Worm (Caenorhabditis elegans) whole organism, L3 larva: Measurements from ENCODE around the gene gei-4.

Experiments
- R02D3.7 ChIP-seq: fragments of 150-350 bp; optimal IDR thresholded peaks from 2 replicates; lab custom pipeline; 2014; ENCODE audit warnings: missing biosample characterization, missing genetic modification characterization
- ZK546.5 ChIP-seq: sonication (generic microtip); optimal IDR thresholded peaks from 2 replicates; lab custom pipeline; 2017; ENCODE audit warnings: missing biosample characterization, missing genetic modification characterization
- ama-1 ChIP-seq: fragments of 150-350 bp; optimal IDR thresholded peaks from 2 replicates; lab custom pipeline; 2018
- ceh-16 ChIP-seq: sonication (generic microtip); optimal IDR thresholded peaks from 2 replicates; lab custom pipeline; 2017; ENCODE audit warnings: missing biosample characterization, missing genetic modification characterization
- ceh-28 ChIP-seq: fragments of 150-350 bp; optimal IDR thresholded peaks from 2 replicates; lab custom pipeline; 2014; ENCODE audit warnings: missing biosample characterization, missing genetic modification reagents, missing genetic modification characterization
- ceh-82 ChIP-seq: fragments of 150-350 bp; optimal IDR thresholded peaks from 2 replicates; lab custom pipeline; 2014; ENCODE audit warnings: missing biosample characterization, missing genetic modification characterization
- ceh-9 ChIP-seq: sonication (generic microtip); optimal IDR thresholded peaks from 2 replicates; lab custom pipeline; 2018; ENCODE audit warnings: missing biosample characterization, missing genetic modification characterization
- egl-27 ChIP-seq: sonication (generic microtip); optimal IDR thresholded peaks from 4 replicates; lab custom pipeline; 2017; ENCODE audit warnings: missing biosample characterization, missing genetic modification reagents, missing genetic modification characterization
- egl-5 ChIP-seq: fragments of 150-350 bp; optimal IDR thresholded peaks from 2 replicates; lab custom pipeline; 2017; ENCODE audit warnings: missing biosample characterization, missing genetic modification reagents, missing genetic modification characterization, inconsistent platforms
- elt-1 ChIP-seq: fragments of 150-350 bp; optimal IDR thresholded peaks from 2 replicates; lab custom pipeline; 2014; ENCODE audit warnings: missing biosample characterization, missing genetic modification characterization
- elt-2 ChIP-seq: sonication (generic microtip); optimal IDR thresholded peaks from 2 replicates; lab custom pipeline; 2016; ENCODE audit warnings: missing genetic modification reagents, mild to moderate bottlenecking, missing genetic modification characterization, missing compliant biosample characterization
- elt-3 ChIP-seq, 3 experiments: fragments of 150-350 bp in 1 of 3; sonication (generic microtip) in 2 of 3; optimal IDR thresholded peaks; 2 replicates in 2 of 3; 4 replicates in 1 of 3; lab custom pipeline; 2014 to 2017; ENCODE audit warnings: missing biosample characterization in 3 of 3, missing genetic modification characterization in 3 of 3
- eor-1 ChIP-seq, 2 experiments: fragments of 150-350 bp; optimal IDR thresholded peaks; 2 replicates each; lab custom pipeline; 2014 to 2018; ENCODE audit warnings: missing biosample characterization in 2 of 2, missing genetic modification characterization in 2 of 2
- fkh-10 ChIP-seq: sonication (generic microtip); optimal IDR thresholded peaks from 2 replicates; lab custom pipeline; 2017; ENCODE audit warnings: missing biosample characterization, missing genetic modification reagents, missing genetic modification characterization
- fkh-2 ChIP-seq: fragments of 150-350 bp; optimal IDR thresholded peaks from 2 replicates; lab custom pipeline; 2014; ENCODE audit warnings: missing biosample characterization, missing genetic modification reagents, missing genetic modification characterization
- fos-1 ChIP-seq: fragments of 150-350 bp; optimal IDR thresholded peaks from 2 replicates; lab custom pipeline; 2014; ENCODE audit warnings: missing biosample characterization, missing genetic modification characterization
- hmg-11 ChIP-seq: sonication (generic microtip); optimal IDR thresholded peaks from 2 replicates; lab custom pipeline; 2016; ENCODE audit warnings: missing genetic modification characterization, missing compliant biosample characterization
- jun-1 ChIP-seq: fragments of 150-350 bp; optimal IDR thresholded peaks from 2 replicates; lab custom pipeline; 2014; ENCODE audit warnings: missing biosample characterization, missing genetic modification reagents, missing genetic modification characterization
- lin-15B ChIP-seq: fragments of 150-350 bp; optimal IDR thresholded peaks from 2 replicates; lab custom pipeline; 2014; ENCODE audit warnings: missing biosample characterization, missing genetic modification characterization
- lin-39 ChIP-seq: fragments of 150-350 bp; optimal IDR thresholded peaks from 2 replicates; lab custom pipeline; 2018; ENCODE audit warnings: missing biosample characterization, missing genetic modification reagents, missing genetic modification characterization
- lsy-12 ChIP-seq: sonication (generic microtip); optimal IDR thresholded peaks from 2 replicates; lab custom pipeline; 2016; ENCODE audit warnings: mild to moderate bottlenecking, missing genetic modification characterization, missing compliant biosample characterization
- mdl-1 ChIP-seq: fragments of 150-350 bp; optimal IDR thresholded peaks from 2 replicates; lab custom pipeline; 2014; ENCODE audit warnings: missing biosample characterization, missing genetic modification characterization
- mml-1 ChIP-seq: fragments of 150-350 bp; sonication (generic microtip); optimal IDR thresholded peaks from 3 replicates; lab custom pipeline; 2014; ENCODE audit warnings: missing biosample characterization, missing genetic modification characterization
- nfya-1 ChIP-seq: sonication (generic microtip); optimal IDR thresholded peaks from 2 replicates; lab custom pipeline; 2017; ENCODE audit warnings: missing genetic modification characterization, mild to moderate bottlenecking, missing compliant biosample characterization, antibody characterized with exemption, moderate library complexity; ENCODE audit not compliant: insufficient read depth
- nhr-11 ChIP-seq: fragments of 150-350 bp; optimal IDR thresholded peaks from 2 replicates; lab custom pipeline; 2014; ENCODE audit warnings: missing biosample characterization, missing genetic modification characterization
- nhr-12 ChIP-seq: fragments of 150-350 bp; optimal IDR thresholded peaks from 2 replicates; lab custom pipeline; 2014; ENCODE audit warnings: missing biosample characterization, missing genetic modification characterization
- nhr-23 ChIP-seq: fragments of 150-350 bp; optimal IDR thresholded peaks from 2 replicates; lab custom pipeline; 2014; ENCODE audit warnings: missing biosample characterization, missing genetic modification reagents, missing genetic modification characterization
- nhr-237 ChIP-seq: fragments of 150-350 bp; optimal IDR thresholded peaks from 2 replicates; lab custom pipeline; 2014; ENCODE audit warnings: missing biosample characterization, missing genetic modification characterization
- nhr-25 ChIP-seq: sonication (generic microtip); optimal IDR thresholded peaks from 2 replicates; lab custom pipeline; 2017; ENCODE audit warnings: missing biosample characterization, missing genetic modification characterization
- nhr-28 ChIP-seq: fragments of 150-350 bp; optimal IDR thresholded peaks from 2 replicates; lab custom pipeline; 2014; ENCODE audit warnings: missing biosample characterization, missing genetic modification characterization
- nhr-43 ChIP-seq: sonication (generic microtip); optimal IDR thresholded peaks from 2 replicates; lab custom pipeline; 2016; ENCODE audit warnings: mild to moderate bottlenecking, missing genetic modification characterization, missing compliant biosample characterization; ENCODE audit not compliant: poor library complexity, severe bottlenecking
- nhr-76 ChIP-seq: fragments of 150-350 bp; sonication (generic microtip); optimal IDR thresholded peaks from 5 replicates; lab custom pipeline; 2014; ENCODE audit warnings: missing biosample characterization, missing genetic modification characterization
- nhr-77 ChIP-seq: fragments of 150-350 bp; optimal IDR thresholded peaks from 2 replicates; lab custom pipeline; 2014; ENCODE audit warnings: missing biosample characterization, missing genetic modification characterization
- pha-4 ChIP-seq: fragments of 150-350 bp; optimal IDR thresholded peaks from 2 replicates; lab custom pipeline; 2014; ENCODE audit warnings: missing biosample characterization, missing genetic modification reagents, missing genetic modification characterization
- pqm-1 ChIP-seq: fragments of 150-350 bp; optimal IDR thresholded peaks from 2 replicates; lab custom pipeline; 2017; ENCODE audit warnings: missing biosample characterization, missing genetic modification characterization, inconsistent platforms
- sea-2 ChIP-seq: fragments of 150-350 bp; sonication (generic microtip); optimal IDR thresholded peaks from 4 replicates; lab custom pipeline; 2014; ENCODE audit warnings: missing biosample characterization, missing genetic modification reagents, missing genetic modification characterization
- snpc-4 ChIP-seq: fragments of 150-350 bp; optimal IDR thresholded peaks from 2 replicates; lab custom pipeline; 2014; ENCODE audit warnings: missing biosample characterization, missing genetic modification characterization
- tbx-2 ChIP-seq: sonication (generic microtip); optimal IDR thresholded peaks from 2 replicates; lab custom pipeline; 2016; ENCODE audit warnings: mild to moderate bottlenecking, missing genetic modification characterization, missing compliant biosample characterization
- unc-39 ChIP-seq: sonication (generic microtip); optimal IDR thresholded peaks from 4 replicates; lab custom pipeline; 2017; ENCODE audit warnings: missing biosample characterization, missing genetic modification characterization
- unc-62 ChIP-seq: fragments of 150-350 bp; sonication (generic microtip); optimal IDR thresholded peaks from 4 replicates; lab custom pipeline; 2014; ENCODE audit warnings: missing biosample characterization, missing genetic modification reagents, missing genetic modification characterization
- zag-1 ChIP-seq: fragments of 150-350 bp; optimal IDR thresholded peaks from 2 replicates; lab custom pipeline; 2014; ENCODE audit warnings: missing biosample characterization, missing genetic modification characterization
- ztf-11 ChIP-seq: fragments of 150-350 bp; optimal IDR thresholded peaks from 2 replicates; lab custom pipeline; 2014; ENCODE audit warnings: missing biosample characterization, missing genetic modification characterization

The gei-4 gene

ce11 chrIII:354545-355460 is at the start of gene gei-4:
gei-4 (minus strand) TSS chrIII:354800.
- TF ChIP-seq fkh-2 (tag; lab: Kevin White, UChicago) (peak; percentile 53), nhr-12 (no peak), lsy-12 (peak; percentile 83), elt-1 (tag; lab: Kevin White, UChicago) (peak; percentile 57), elt-3 (tag; optimal IDR thresholded peaks at IDR 0.05; lab: Kevin White, UChicago) (no peak), lin-39 (tag; lab: Kevin White, UChicago) (peak; percentile 78), fos-1 (tag; lab: Kevin White, UChicago) (no peak), mml-1 (tag; lab: Kevin White, UChicago) (no peak), R02D3.7 (tag; lab: Kevin White, UChicago) (peak; percentile 48), snpc-4 (tag; lab: Kevin White, UChicago) (peak; percentile 47), ceh-82 (tag; lab: Kevin White, UChicago) (peak; percentile 13), nhr-23 (peak; percentile 79), nhr-43 (tag; lab: Kevin White, UChicago) (peak; percentile 74), ceh-28 (tag; lab: Kevin White, UChicago) (peak; percentile 97), hmg-11 (tag; lab: Kevin White, UChicago) (peak; percentile 100), egl-5 (peak; percentile 82), jun-1 (tag; lab: Kevin White, UChicago) (peak; percentile 82), tbx-2 (tag; lab: Kevin White, UChicago) (peak; percentile 67), nhr-11 (tag; lab: Kevin White, UChicago) (peak; percentile 59), ZK546.5 (tag; lab: Kevin White, UChicago) (no peak), ceh-16 (tag; lab: Kevin White, UChicago) (no peak), ceh-9 (tag; lab: Kevin White, UChicago) (no peak), fkh-10 (peak; percentile 50), zag-1 (tag; lab: Kevin White, UChicago) (no peak), nfya-1 (tag; lab: Kevin White, UChicago) (peak; percentile 80), lin-15B (tag; lab: Kevin White, UChicago) (peak; percentile 57), nhr-237 (tag; lab: Kevin White, UChicago) (no peak), pha-4 (tag; lab: Kevin White, UChicago) (peak; percentile 22), eor-1 (tag; optimal IDR thresholded peaks at IDR 0.05; lab: Kevin White, UChicago) (peak; percentile 61 to 67), nhr-76 (no peak), ztf-11 (tag; lab: Kevin White, UChicago) (no peak), nhr-28 (tag; lab: Kevin White, UChicago) (no peak), ama-1 (lab: Kevin White, UChicago) (peak; percentile 49), sea-2 (GFP tag; lab: Kevin White, UChicago) (no peak), nhr-25 (peak; percentile 85), unc-62 (GFP tag; lab: Kevin White, UChicago) (peak; percentile 42), pqm-1 (tag; lab: Kevin White, UChicago) (peak; percentile 54), nhr-77 (tag; lab: Kevin White, UChicago) (peak; percentile 20), unc-39 (no peak), elt-2 (tag; lab: Kevin White, UChicago) (peak; percentile 71), mdl-1 (tag; lab: Kevin White, UChicago) (peak; percentile 74), egl-27 (tag; lab: Kevin White, UChicago) (no peak)
- TF ChIP-seq, all 47 proteins: peak for 27
